Worm (Caenorhabditis elegans) whole organism, L3 larva: ENCODE data around the gene lec-1.
A peak's percentile ranks its signal among the peaks of the same experiment; 100 is the strongest.

Source experiments
- ZK546.5 ChIP-seq: sonication (generic microtip); optimal IDR thresholded peaks from 2 replicates; lab custom pipeline; 2017; ENCODE audit warnings: missing biosample characterization, missing genetic modification characterization
- ama-1 ChIP-seq: fragments of 150-350 bp; optimal IDR thresholded peaks from 2 replicates; lab custom pipeline; 2018
- ceh-9 ChIP-seq: sonication (generic microtip); optimal IDR thresholded peaks from 2 replicates; lab custom pipeline; 2018; ENCODE audit warnings: missing biosample characterization, missing genetic modification characterization
- daf-12 ChIP-seq: fragments of 150-350 bp; optimal IDR thresholded peaks from 2 replicates; lab custom pipeline; 2014; ENCODE audit warnings: missing biosample characterization, missing genetic modification reagents, missing genetic modification characterization
- egl-5 ChIP-seq: fragments of 150-350 bp; optimal IDR thresholded peaks from 2 replicates; lab custom pipeline; 2017; ENCODE audit warnings: missing biosample characterization, missing genetic modification reagents, missing genetic modification characterization, inconsistent platforms
- fkh-2 ChIP-seq: fragments of 150-350 bp; optimal IDR thresholded peaks from 2 replicates; lab custom pipeline; 2014; ENCODE audit warnings: missing biosample characterization, missing genetic modification reagents, missing genetic modification characterization
- mdl-1 ChIP-seq: fragments of 150-350 bp; optimal IDR thresholded peaks from 2 replicates; lab custom pipeline; 2014; ENCODE audit warnings: missing biosample characterization, missing genetic modification characterization
- nhr-11 ChIP-seq: fragments of 150-350 bp; optimal IDR thresholded peaks from 2 replicates; lab custom pipeline; 2014; ENCODE audit warnings: missing biosample characterization, missing genetic modification characterization
- nhr-25 ChIP-seq: sonication (generic microtip); optimal IDR thresholded peaks from 2 replicates; lab custom pipeline; 2017; ENCODE audit warnings: missing biosample characterization, missing genetic modification characterization
- nhr-77 ChIP-seq: fragments of 150-350 bp; optimal IDR thresholded peaks from 2 replicates; lab custom pipeline; 2014; ENCODE audit warnings: missing biosample characterization, missing genetic modification characterization
- sea-2 ChIP-seq: fragments of 150-350 bp; sonication (generic microtip); optimal IDR thresholded peaks from 4 replicates; lab custom pipeline; 2014; ENCODE audit warnings: missing biosample characterization, missing genetic modification reagents, missing genetic modification characterization
- skn-1 ChIP-seq: fragments of 150-350 bp; optimal IDR thresholded peaks from 2 replicates; lab custom pipeline; 2014; ENCODE audit warnings: missing biosample characterization, missing genetic modification characterization
- zag-1 ChIP-seq: fragments of 150-350 bp; optimal IDR thresholded peaks from 2 replicates; lab custom pipeline; 2014; ENCODE audit warnings: missing biosample characterization, missing genetic modification characterization

ce11 chrII:13156971-13157370 lies 38.4 kb upstream of the lec-1 start, which contains the start of the genes hpr-17 and F32A11.1:
- TF ChIP-seq nhr-77 (tag; lab: Kevin White, UChicago) (no peak), fkh-2 (tag; lab: Kevin White, UChicago) (no peak), ceh-9 (tag; lab: Kevin White, UChicago) (no peak), ama-1 (lab: Kevin White, UChicago) (no peak), zag-1 (no peak), egl-5 (tag; lab: Kevin White, UChicago) (peak; percentile 14), daf-12 (tag; lab: Kevin White, UChicago) (no peak), ZK546.5 (no peak), mdl-1 (tag; lab: Kevin White, UChicago) (no peak), nhr-25 (peak; percentile 67), sea-2 (GFP tag; lab: Kevin White, UChicago) (no peak), nhr-11 (tag; lab: Kevin White, UChicago) (no peak), skn-1 (tag; lab: Kevin White, UChicago) (peak; percentile 64)
